Worm (Caenorhabditis elegans): ENCODE results near the gene fbxa-156.
"Not testable (repeated sequence)": the region's sequence is repeated elsewhere in the genome, so short reads cannot be mapped to it uniquely, and the experiment has no call there.

ce11 chrV:17897646-17898045 lies 1.1 kb upstream of the fbxa-156 start, which contains the start of gene C06H5.13:
- TF ChIP-seq nhr-76 (tag; optimal IDR thresholded peaks at IDR 0.05); ZK546.5 (tag; optimal IDR thresholded peaks at IDR 0.05); pha-4 (GFP tag; IDR thresholded peaks at IDR 0.05); pha-4 (tag; optimal IDR thresholded peaks at IDR 0.05); lin-39 (tag; optimal IDR thresholded peaks at IDR 0.05): not testable (repeated sequence)

Data from whole organism, L4 larva.